Fruit fly (Drosophila melanogaster): ENCODE measurements around the gene defl.

The defl gene

dm6 chr3L:9714537-9715144 lies 8.6 kb upstream of the defl start:
- no peak for TF ChIP-seq noc (tag; optimal IDR thresholded peaks at IDR 0.05)

- no peak for TF ChIP-seq noc (tag; optimal IDR thresholded peaks at IDR 0.05)
Observed at dm6 chr3L:9716595-9716994, 6.6 kb upstream of the defl start.

- no peak for TF ChIP-seq noc (tag; optimal IDR thresholded peaks at IDR 0.05)
Observed at dm6 chr3L:9717101-9717500, 6.1 kb upstream of the defl start.

- TF ChIP-seq noc (tag; optimal IDR thresholded peaks at IDR 0.05) = no peak
Observed at dm6 chr3L:9717839-9718238, 5.4 kb upstream of the defl start.

- TF ChIP-seq noc (tag; optimal IDR thresholded peaks at IDR 0.05) = peak; percentile 58
Observed at dm6 chr3L:9718929-9719328, 4.3 kb upstream of the defl start, which contains the start of the genes CG18178 and CG14174. CG18178 (minus strand) TSS chr3L:9719144. CG14174 (plus strand) TSS chr3L:9719328.

dm6 chr3L:9720102-9720501 lies 3.1 kb upstream of the defl start:
- no peak for TF ChIP-seq noc (tag; optimal IDR thresholded peaks at IDR 0.05)

dm6 chr3L:9726707-9727106 lies 3.5 kb downstream of the defl start, which contains the start of gene Naa60:
Naa60 (plus strand) TSS chr3L:9726895.
- TF ChIP-seq noc (tag; optimal IDR thresholded peaks at IDR 0.05) = no peak

- no peak for TF ChIP-seq noc (tag; optimal IDR thresholded peaks at IDR 0.05)
Observed at dm6 chr3L:9729795-9730421, 6.7 kb downstream of the defl start, which contains the start of gene ATPsynB. ATPsynB (plus strand) TSS chr3L:9729999.

dm6 chr3L:9733563-9733962 lies 10.3 kb downstream of the defl start, which contains the start of gene CG6749:
CG6749 (minus strand) TSS chr3L:9733807.
- no peak for TF ChIP-seq noc (tag; optimal IDR thresholded peaks at IDR 0.05)

- no peak for TF ChIP-seq noc (tag; optimal IDR thresholded peaks at IDR 0.05)
Observed at dm6 chr3L:9739629-9740028, 16.4 kb downstream of the defl start.

dm6 chr3L:9742342-9742741 lies 19.1 kb downstream of the defl start:
- no peak for TF ChIP-seq noc (tag; optimal IDR thresholded peaks at IDR 0.05)

- TF ChIP-seq noc (tag; optimal IDR thresholded peaks at IDR 0.05) = no peak
Observed at dm6 chr3L:9744060-9744549, 20.9 kb downstream of the defl start.

- no peak for TF ChIP-seq noc (tag; optimal IDR thresholded peaks at IDR 0.05)
Observed at dm6 chr3L:9745393-9745792, 22.2 kb downstream of the defl start.

dm6 chr3L:9751625-9752024 lies 28.4 kb downstream of the defl start:
- no peak for TF ChIP-seq noc (tag; optimal IDR thresholded peaks at IDR 0.05)

- TF ChIP-seq noc (tag; optimal IDR thresholded peaks at IDR 0.05) = peak; percentile 9
Observed at dm6 chr3L:9760151-9760749, 37.0 kb downstream of the defl start, which contains the start of gene CG42268. CG42268 (minus strand) TSS chr3L:9760395.

dm6 chr3L:9762036-9762597 lies 38.9 kb downstream of the defl start:
- peak; percentile 67 for TF ChIP-seq noc (tag; optimal IDR thresholded peaks at IDR 0.05)

Measured in whole organism, larva.